Fruit fly (Drosophila melanogaster) whole organism, prepupa: ENCODE results near the gene CG16700.

Experiments used
- Blimp-1 ChIP-seq: fragments of 200-800 bp; sonication (Bioruptor generic); optimal IDR thresholded peaks from 3 replicates; lab custom pipeline; 2017; ENCODE audit warnings: missing biosample characterization, missing genetic modification characterization, mild to moderate bottlenecking, moderate library complexity, missing genetic modification reagents
- CG10631 ChIP-seq: fragments of 200-800 bp; sonication (Bioruptor generic); optimal IDR thresholded peaks from 2 replicates; lab custom pipeline; 2016; ENCODE audit warnings: missing biosample characterization, missing genetic modification characterization
- CG15336 ChIP-seq: fragments of 200-800 bp; sonication (Bioruptor generic); IDR thresholded peaks from 2 replicates; pipeline ENCODE4 v1.3.6; 2022; ENCODE audit warnings: missing biosample characterization, missing genetic modification characterization
- CG16779 ChIP-seq: fragments of 200-800 bp; sonication (Bioruptor generic); optimal IDR thresholded peaks from 3 replicates; lab custom pipeline; 2017; ENCODE audit warnings: missing biosample characterization, mild to moderate bottlenecking, missing genetic modification characterization
- CG3032 ChIP-seq: fragments of 200-800 bp; optimal IDR thresholded peaks from 2 replicates; lab custom pipeline; 2019; ENCODE audit warnings: missing biosample characterization, mild to moderate bottlenecking, missing genetic modification characterization, moderate library complexity
- CG32006 ChIP-seq: fragments of 200-800 bp; sonication (Bioruptor generic); optimal IDR thresholded peaks from 3 replicates; lab custom pipeline; 2017; ENCODE audit warnings: missing biosample characterization, mild to moderate bottlenecking, missing genetic modification characterization
- CG3919 ChIP-seq: fragments of 200-800 bp; sonication (Bioruptor generic); optimal IDR thresholded peaks from 3 replicates; lab custom pipeline; 2016; ENCODE audit warnings: missing biosample characterization, missing genetic modification characterization
- CG4318 ChIP-seq: fragments of 200-800 bp; sonication (Bioruptor generic); optimal IDR thresholded peaks from 3 replicates; lab custom pipeline; 2017; ENCODE audit warnings: missing biosample characterization, mild to moderate bottlenecking, missing genetic modification characterization
- CG6276 ChIP-seq: fragments of 200-800 bp; sonication (Bioruptor generic); optimal IDR thresholded peaks from 2 replicates; lab custom pipeline; 2017; ENCODE audit warnings: missing biosample characterization, mild to moderate bottlenecking, missing genetic modification characterization
- CG6792 ChIP-seq: fragments of 200-800 bp; sonication (Bioruptor generic); optimal IDR thresholded peaks from 3 replicates; lab custom pipeline; 2016; ENCODE audit warnings: missing biosample characterization, missing genetic modification characterization
- CG6808 ChIP-seq: fragments of 200-800 bp; sonication (Bioruptor generic); optimal IDR thresholded peaks from 3 replicates; lab custom pipeline; 2017; ENCODE audit warnings: missing biosample characterization, missing genetic modification characterization, mild to moderate bottlenecking, moderate library complexity, missing genetic modification reagents
- CG6854 ChIP-seq: fragments of 200-800 bp; sonication (Bioruptor generic); optimal IDR thresholded peaks from 2 replicates; lab custom pipeline; 2017; ENCODE audit warnings: missing biosample characterization, mild to moderate bottlenecking, missing genetic modification characterization
- CG8119 ChIP-seq: fragments of 200-800 bp; sonication (Bioruptor generic); IDR thresholded peaks from 3 replicates; pipeline ENCODE4 v1.3.6; 2022; ENCODE audit warnings: missing biosample characterization, missing genetic modification characterization
- CG8319 ChIP-seq: fragments of 200-800 bp; sonication (Bioruptor generic); optimal IDR thresholded peaks from 3 replicates; lab custom pipeline; 2016; ENCODE audit warnings: missing biosample characterization, missing genetic modification characterization
- CG8632 ChIP-seq: fragments of 200-800 bp; sonication (Bioruptor generic); optimal IDR thresholded peaks from 3 replicates; lab custom pipeline; 2016; ENCODE audit warnings: missing biosample characterization, missing genetic modification characterization
- Eip75B ChIP-seq: fragments of 200-800 bp; sonication (Bioruptor generic); optimal IDR thresholded peaks from 3 replicates; lab custom pipeline; 2016; ENCODE audit warnings: missing biosample characterization, missing genetic modification characterization
- Eip78C ChIP-seq: fragments of 200-800 bp; sonication (Bioruptor generic); peaks from one replicate; lab custom pipeline; 2016; ENCODE audit warnings: missing biosample characterization, missing genetic modification characterization
- Ets96B ChIP-seq: fragments of 200-800 bp; optimal IDR thresholded peaks from 2 replicates; lab custom pipeline; 2019; ENCODE audit warnings: missing biosample characterization, mild to moderate bottlenecking, missing genetic modification characterization, moderate library complexity
- Gug ChIP-seq: fragments of 200-800 bp; sonication (Bioruptor generic); IDR thresholded peaks from 2 replicates; pipeline ENCODE4 v1.3.6; 2022; ENCODE audit warnings: missing biosample characterization, missing genetic modification characterization
- Hr38 ChIP-seq: sonication (Bioruptor generic); optimal IDR thresholded peaks from 2 replicates; lab custom pipeline; 2016; ENCODE audit warnings: missing biosample characterization, missing genetic modification characterization
- Hr4 ChIP-seq: fragments of 200-800 bp; sonication (Bioruptor generic); optimal IDR thresholded peaks from 3 replicates; lab custom pipeline; 2016; ENCODE audit warnings: missing biosample characterization, missing genetic modification characterization
- Lpt ChIP-seq: fragments of 200-800 bp; sonication (Bioruptor generic); optimal IDR thresholded peaks from 3 replicates; lab custom pipeline; 2016; ENCODE audit warnings: missing biosample characterization, missing genetic modification characterization
- Met ChIP-seq: fragments of 200-800 bp; sonication (Bioruptor generic); optimal IDR thresholded peaks from 3 replicates; lab custom pipeline; 2016; ENCODE audit warnings: missing biosample characterization, missing genetic modification characterization
- Smox ChIP-seq: fragments of 200-800 bp; sonication (Bioruptor generic); optimal IDR thresholded peaks from 3 replicates; lab custom pipeline; 2016; ENCODE audit warnings: missing biosample characterization, missing genetic modification characterization
- Sox102F ChIP-seq: fragments of 200-800 bp; sonication (Bioruptor generic); optimal IDR thresholded peaks from 2 replicates; lab custom pipeline; 2016; ENCODE audit warnings: missing biosample characterization, mild to moderate bottlenecking, missing genetic modification characterization
- Sox14 ChIP-seq: fragments of 200-800 bp; sonication (Bioruptor generic); optimal IDR thresholded peaks from 3 replicates; lab custom pipeline; 2016; ENCODE audit warnings: missing biosample characterization, missing genetic modification characterization
- acj6 ChIP-seq: fragments of 200-800 bp; sonication (Bioruptor generic); optimal IDR thresholded peaks from 3 replicates; lab custom pipeline; 2016; ENCODE audit warnings: missing biosample characterization, missing genetic modification characterization
- cyc ChIP-seq: fragments of 200-800 bp; sonication (Bioruptor generic); optimal IDR thresholded peaks from 3 replicates; lab custom pipeline; 2016; ENCODE audit warnings: missing biosample characterization, missing genetic modification characterization
- dac ChIP-seq: fragments of 200-800 bp; sonication (Bioruptor generic); optimal IDR thresholded peaks from 2 replicates; lab custom pipeline; 2017; ENCODE audit warnings: missing biosample characterization, mild to moderate bottlenecking, missing genetic modification characterization
- dsx ChIP-seq: fragments of 200-800 bp; optimal IDR thresholded peaks from 3 replicates; lab custom pipeline; 2019; ENCODE audit warnings: missing biosample characterization, mild to moderate bottlenecking, missing genetic modification characterization, moderate library complexity; ENCODE audit not compliant: poor library complexity, severe bottlenecking
- eg ChIP-seq: fragments of 200-800 bp; sonication (Bioruptor generic); IDR thresholded peaks from 3 replicates; pipeline ENCODE4 v1.3.6; 2022; ENCODE audit warnings: missing biosample characterization, missing genetic modification characterization
- esn ChIP-seq: fragments of 200-800 bp; sonication (Bioruptor generic); optimal IDR thresholded peaks from 2 replicates; lab custom pipeline; 2016; ENCODE audit warnings: missing biosample characterization, mild to moderate bottlenecking, missing genetic modification characterization, moderate library complexity
- fd59A ChIP-seq: fragments of 200-800 bp; sonication (Bioruptor generic); optimal IDR thresholded peaks from 2 replicates; lab custom pipeline; 2017; ENCODE audit warnings: missing biosample characterization, mild to moderate bottlenecking, missing genetic modification characterization, missing genetic modification reagents
- fd85E ChIP-seq: fragments of 200-800 bp; sonication (Bioruptor generic); optimal IDR thresholded peaks from 3 replicates; lab custom pipeline; 2016; ENCODE audit warnings: missing biosample characterization, missing genetic modification characterization
- fkh ChIP-seq: fragments of 200-800 bp; sonication (Bioruptor generic); optimal IDR thresholded peaks from 3 replicates; lab custom pipeline; 2017; ENCODE audit warnings: missing biosample characterization, mild to moderate bottlenecking, missing genetic modification characterization, moderate library complexity
- lz ChIP-seq: fragments of 200-800 bp; sonication (Bioruptor generic); optimal IDR thresholded peaks from 3 replicates; lab custom pipeline; 2016; ENCODE audit warnings: missing biosample characterization, missing genetic modification characterization
- pdm3 ChIP-seq: fragments of 200-800 bp; sonication (Bioruptor generic); optimal IDR thresholded peaks from 3 replicates; lab custom pipeline; 2016; ENCODE audit warnings: missing biosample characterization, missing genetic modification characterization
- salr ChIP-seq, 2 experiments: fragments of 200-800 bp; sonication (Bioruptor generic); optimal IDR thresholded peaks; 3 replicates each; lab custom pipeline; 2016 to 2018; ENCODE audit warnings: missing biosample characterization in 2 of 2, missing genetic modification characterization in 2 of 2, mild to moderate bottlenecking in 1 of 2
- spab ChIP-seq: fragments of 200-800 bp; sonication (Bioruptor generic); optimal IDR thresholded peaks from 2 replicates; lab custom pipeline; 2017; ENCODE audit warnings: missing biosample characterization, mild to moderate bottlenecking, missing genetic modification characterization, missing genetic modification reagents
- ss ChIP-seq, 2 experiments: fragments of 200-800 bp; sonication (Bioruptor generic); optimal IDR thresholded peaks; 2 replicates in 1 of 2; 3 replicates in 1 of 2; lab custom pipeline; 2017 to 2018; ENCODE audit warnings: mild to moderate bottlenecking in 2 of 2, missing biosample characterization in 2 of 2, missing genetic modification characterization in 2 of 2, moderate library complexity in 1 of 2
- svp ChIP-seq: fragments of 200-800 bp; sonication (Bioruptor generic); peaks from one replicate; lab custom pipeline; 2016; ENCODE audit warnings: missing biosample characterization, missing genetic modification characterization
- topi ChIP-seq: fragments of 200-800 bp; sonication (Bioruptor generic); optimal IDR thresholded peaks from 3 replicates; lab custom pipeline; 2016; ENCODE audit warnings: missing biosample characterization, missing genetic modification characterization
- vri ChIP-seq: fragments of 200-800 bp; sonication (Bioruptor generic); optimal IDR thresholded peaks from 3 replicates; lab custom pipeline; 2016; ENCODE audit warnings: missing biosample characterization, mild to moderate bottlenecking, missing genetic modification characterization

CG16700 gene

dm6 chrX:17108000-17108399, 16.3 kb downstream of the CG16700 start:
- TF ChIP-seq CG32006 (GFP tag; lab: Kevin White, UChicago) (peak; percentile 32), esn (peak; percentile 26), Smox (GFP tag; lab: Kevin White, UChicago) (no peak), CG8119 (GFP tag; lab: Robert Waterston, UW) (no peak), lz (peak; percentile 16), svp (GFP tag; lab: Kevin White, UChicago) (peak; percentile 76), ss (GFP tag; optimal IDR thresholded peaks at IDR 0.05; lab: Kevin White, UChicago) (no peak), Met (GFP tag; lab: Kevin White, UChicago) (peak; percentile 4), pdm3 (GFP tag; lab: Kevin White, UChicago) (peak; percentile 1), salr (GFP tag; optimal IDR thresholded peaks at IDR 0.05; lab: Kevin White, UChicago) (peak in 1 of 2 experiments; percentile 11), CG10631 (GFP tag; lab: Kevin White, UChicago) (no peak), dsx (GFP tag; lab: Kevin White, UChicago) (peak; percentile 7), CG3032 (tag; lab: Kevin White, UChicago) (no peak), dac (GFP tag; lab: Kevin White, UChicago) (no peak), Gug (no peak)

dm6 chrX:17109673-17110072, 18.0 kb downstream of the CG16700 start:
- TF ChIP-seq fkh (GFP tag; lab: Kevin White, UChicago) (peak; percentile 56), acj6 (no peak), CG3032 (tag; lab: Kevin White, UChicago) (no peak), vri (GFP tag; lab: Kevin White, UChicago) (peak; percentile 54), eg (GFP tag; lab: Robert Waterston, UW) (peak; percentile 33; the same call in 1 of the 3 replicates), Eip78C (GFP tag; lab: Kevin White, UChicago) (no peak), Met (GFP tag; lab: Kevin White, UChicago) (no peak), Eip75B (GFP tag; lab: Kevin White, UChicago) (no peak), CG6276 (GFP tag; lab: Kevin White, UChicago) (peak; percentile 37), Sox102F (no peak), fd85E (GFP tag; lab: Kevin White, UChicago) (no peak), CG3919 (GFP tag; lab: Kevin White, UChicago) (no peak), Hr38 (GFP tag; lab: Kevin White, UChicago) (no peak)

dm6 chrX:17110556-17111177, 19.0 kb downstream of the CG16700 start:
- TF ChIP-seq CG6792 (GFP tag; lab: Kevin White, UChicago) (no peak), acj6 (no peak), spab (GFP tag; lab: Kevin White, UChicago) (no peak), Sox14 (GFP tag; lab: Kevin White, UChicago) (no peak), CG6808 (GFP tag; lab: Kevin White, UChicago) (no peak), Sox102F (no peak), CG16779 (no peak), Ets96B (tag; lab: Kevin White, UChicago) (no peak), CG32006 (GFP tag; lab: Kevin White, UChicago) (no peak), fd59A (no peak), CG3032 (tag; lab: Kevin White, UChicago) (no peak)

dm6 chrX:17111274-17111673, 19.6 kb downstream of the CG16700 start:
- TF ChIP-seq cyc (GFP tag; lab: Kevin White, UChicago) (no peak), Eip75B (GFP tag; lab: Kevin White, UChicago) (no peak), CG32006 (GFP tag; lab: Kevin White, UChicago) (peak; percentile 59), CG8319 (no peak), CG3032 (tag; lab: Kevin White, UChicago) (no peak), pdm3 (GFP tag; lab: Kevin White, UChicago) (peak; percentile 35), topi (GFP tag; lab: Kevin White, UChicago) (peak; percentile 6), CG16779 (no peak), Hr4 (GFP tag; lab: Kevin White, UChicago) (peak; percentile 21), CG6792 (GFP tag; lab: Kevin White, UChicago) (no peak), Blimp-1 (GFP tag; lab: Kevin White, UChicago) (no peak), spab (GFP tag; lab: Kevin White, UChicago) (no peak), eg (GFP tag; lab: Robert Waterston, UW) (peak; percentile 28; the same call in 1 of the 3 replicates), acj6 (peak; percentile 23), Met (GFP tag; lab: Kevin White, UChicago) (peak; percentile 38), CG8632 (GFP tag; lab: Kevin White, UChicago) (no peak), Ets96B (tag; lab: Kevin White, UChicago) (no peak), CG15336 (peak; percentile 20; the same call in 1 of the 2 replicates), CG6854 (GFP tag; lab: Kevin White, UChicago) (no peak), Lpt (GFP tag; lab: Kevin White, UChicago) (no peak), dac (GFP tag; lab: Kevin White, UChicago) (no peak), CG8119 (GFP tag; lab: Robert Waterston, UW) (peak; percentile 44; the same call in 2 of the 3 replicates), CG6808 (GFP tag; lab: Kevin White, UChicago) (no peak), CG4318 (GFP tag; lab: Kevin White, UChicago) (peak; percentile 44)
